Worm (Caenorhabditis elegans): ENCODE data around the gene dlc-5.

dlc-5 gene

DNA sequence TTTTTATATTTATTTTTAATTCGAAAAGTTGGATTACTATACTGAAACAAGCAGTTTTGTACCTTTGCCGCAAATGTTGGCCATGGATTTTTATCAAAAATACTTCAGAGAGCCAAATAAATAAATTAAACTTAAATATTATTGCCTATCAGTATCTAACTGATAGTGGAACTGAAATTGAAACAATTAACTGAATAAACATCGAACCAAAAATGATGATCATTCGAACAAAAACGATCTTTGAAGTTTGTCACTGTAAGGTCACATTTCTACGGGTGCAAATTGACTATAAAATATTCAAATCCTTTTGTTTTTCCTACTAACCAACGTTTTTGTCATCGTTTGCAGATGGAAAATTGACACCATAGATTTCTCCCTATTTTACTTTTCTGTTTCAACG, 5.0 kb downstream of the dlc-5 start:
- no peak for TF ChIP-seq ceh-31 (tag; optimal IDR thresholded peaks at IDR 0.05)

DNA sequence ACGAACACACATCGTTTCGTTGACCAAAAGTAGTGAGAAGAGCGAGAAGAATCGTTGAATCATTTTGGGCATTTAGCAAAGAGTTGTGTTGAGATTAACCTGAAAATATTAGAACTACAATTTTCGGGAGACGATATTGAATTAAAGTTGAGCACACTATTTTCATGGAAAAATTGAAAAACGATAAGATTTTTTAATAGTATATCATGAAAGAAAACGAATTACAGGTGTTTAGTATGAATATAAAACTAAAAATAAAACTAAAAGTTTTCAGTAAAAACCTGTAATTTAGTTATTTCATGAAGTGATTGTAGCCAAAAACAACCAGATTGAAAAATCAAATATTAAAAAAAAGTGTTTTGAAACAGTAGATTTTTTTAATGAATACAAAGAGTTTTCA, 19.5 kb downstream of the dlc-5 start, which contains the start of gene lgc-10:
lgc-10 (minus strand) TSS at position 101 of the 400 bp plus-strand sequence.
- TF ChIP-seq mec-3 (tag; optimal IDR thresholded peaks at IDR 0.05; ENCODE audit: borderline replicate concordance) (no peak), pax-1 (tag; optimal IDR thresholded peaks at IDR 0.05) (no peak), lim-6 (tag; optimal IDR thresholded peaks at IDR 0.05) (no peak), T23F11.4 (GFP tag; optimal IDR thresholded peaks at IDR 0.05) (no peak), ztf-16 (tag; optimal IDR thresholded peaks at IDR 0.05) (no peak), fax-1 (tag; optimal IDR thresholded peaks at IDR 0.05) (no peak), C08G9.2 (tag; optimal IDR thresholded peaks at IDR 0.05) (no peak), ttx-3 (tag; optimal IDR thresholded peaks at IDR 0.05) (no peak), ceh-34 (tag; optimal IDR thresholded peaks at IDR 0.05) (no peak), ahr-1 (tag; optimal IDR thresholded peaks at IDR 0.05) (no peak), C38D4.7 (GFP tag; optimal IDR thresholded peaks at IDR 0.05) (no peak), ama-1 (optimal IDR thresholded peaks at IDR 0.05) (no peak)

DNA sequence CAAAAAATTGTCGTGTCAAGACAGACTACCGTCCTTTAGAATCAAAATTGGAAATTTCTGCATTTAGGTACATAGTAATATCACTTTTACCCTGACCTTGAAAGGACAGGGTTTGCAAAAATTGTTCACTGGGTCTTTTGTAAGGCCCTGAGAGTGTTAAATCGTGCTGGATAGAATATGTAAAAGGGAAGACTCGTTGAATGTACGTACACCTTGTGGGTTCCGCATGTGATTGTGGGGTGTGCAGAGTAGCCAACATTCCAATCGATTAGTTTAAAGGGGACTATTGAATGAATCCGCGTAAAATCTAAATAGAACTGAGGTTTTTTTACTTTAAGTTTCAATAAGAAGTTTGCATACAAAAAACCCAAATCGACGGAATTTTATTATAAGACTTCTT, 22.6 kb downstream of the dlc-5 start:
- TF ChIP-seq ceh-9 (tag; optimal IDR thresholded peaks at IDR 0.05) (no peak), ref-2 (tag; optimal IDR thresholded peaks at IDR 0.05) (no peak), elt-2 (tag; optimal IDR thresholded peaks at IDR 0.05) (no peak)

DNA sequence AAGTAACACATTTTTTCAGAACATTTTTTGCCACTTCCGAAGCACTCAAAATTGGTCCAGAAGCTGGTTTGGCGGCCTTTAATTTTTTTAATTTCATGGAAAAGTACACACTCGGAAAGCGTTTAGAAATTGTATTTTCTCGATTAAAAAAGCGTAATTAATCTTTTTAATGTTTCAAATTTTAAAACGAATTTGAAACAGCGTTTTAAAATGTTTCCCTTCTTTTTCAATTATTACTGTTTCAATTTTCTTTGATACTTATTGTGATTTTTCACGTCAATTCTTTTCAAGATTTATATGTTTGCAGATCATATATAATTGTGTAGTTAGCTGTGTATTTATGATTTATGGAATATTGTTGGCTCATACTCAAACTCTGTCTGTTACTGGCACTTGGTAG, 26.0 kb downstream of the dlc-5 start, which contains the start of gene acr-25:
acr-25 (plus strand) TSS at position 301 of the 400 bp plus-strand sequence.
- TF ChIP-seq lin-11 (tag; optimal IDR thresholded peaks at IDR 0.05): no peak
- TF ChIP-seq hlh-30 (tag; optimal IDR thresholded peaks at IDR 0.05; ENCODE audit: insufficient read depth): no peak
- no peak for TF ChIP-seq K02D7.2 (tag; optimal IDR thresholded peaks at IDR 0.05)
- TF ChIP-seq T23F11.4 (GFP tag; optimal IDR thresholded peaks at IDR 0.05): no peak
- TF ChIP-seq madf-2 (tag; optimal IDR thresholded peaks at IDR 0.05): no peak
- no peak for TF ChIP-seq rnt-1 (tag; optimal IDR thresholded peaks at IDR 0.05)
- TF ChIP-seq sox-4 (tag; optimal IDR thresholded peaks at IDR 0.05): no peak
- no peak for TF ChIP-seq che-1 (tag; optimal IDR thresholded peaks at IDR 0.05)
- TF ChIP-seq F13H6.1 (tag; optimal IDR thresholded peaks at IDR 0.05): no peak
- no peak for TF ChIP-seq odd-2 (tag; optimal IDR thresholded peaks at IDR 0.05)
- no peak for TF ChIP-seq Y22D7AL.16 (tag; optimal IDR thresholded peaks at IDR 0.05)

DNA sequence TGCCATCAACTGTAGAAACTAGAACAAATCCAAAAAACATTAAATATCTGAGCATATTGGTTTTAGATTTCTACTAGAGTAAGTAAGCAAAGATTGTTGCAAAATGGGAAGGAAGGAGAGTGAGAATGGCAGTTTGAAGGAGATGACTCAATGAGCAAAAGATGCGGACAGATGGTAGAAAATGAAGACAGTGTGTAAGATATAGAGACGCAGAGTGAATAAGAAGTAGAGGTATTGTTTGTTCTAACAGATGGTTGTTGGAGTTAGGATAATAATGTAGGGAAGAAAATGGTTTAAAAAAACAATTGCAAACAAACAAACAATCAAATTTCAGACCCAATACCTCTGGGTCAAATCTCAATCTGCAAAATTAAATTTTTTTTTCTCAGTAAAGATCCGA, 33.2 kb downstream of the dlc-5 start, which contains the start of gene tmed-13:
tmed-13 (minus strand) TSS at position 169 of the 400 bp plus-strand sequence.
- no peak for TF ChIP-seq F13H6.1 (tag; optimal IDR thresholded peaks at IDR 0.05)
- no peak for TF ChIP-seq ceh-18 (tag; optimal IDR thresholded peaks at IDR 0.05)
- no peak for TF ChIP-seq nfya-1 (tag; optimal IDR thresholded peaks at IDR 0.05)
- TF ChIP-seq fkh-6 (tag; optimal IDR thresholded peaks at IDR 0.05): no peak

DNA sequence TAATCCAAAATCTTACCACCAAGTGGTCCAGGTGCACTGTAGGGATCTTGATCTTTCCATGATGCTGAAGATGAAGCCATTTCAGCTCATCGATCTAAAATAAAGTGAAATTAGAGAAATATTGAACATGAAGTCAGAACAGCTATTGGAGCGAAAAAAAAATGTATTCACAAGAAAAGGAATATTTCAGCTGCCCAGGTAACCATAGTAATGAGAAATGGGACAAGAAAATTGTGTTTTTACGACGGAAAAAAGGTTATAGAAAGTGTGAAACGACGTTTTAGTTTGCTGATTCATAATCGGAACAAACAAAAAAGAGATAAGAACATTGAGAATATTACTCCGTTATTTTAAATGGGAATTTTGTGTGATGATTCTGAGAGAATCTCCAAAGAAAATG, 35.1 kb downstream of the dlc-5 start, which contains the start of gene Y73B6BL.27:
Y73B6BL.27 (minus strand) TSS at position 101 of the 400 bp plus-strand sequence.
- TF ChIP-seq ceh-30 (tag; optimal IDR thresholded peaks at IDR 0.05) (no peak), ets-4 (tag; optimal IDR thresholded peaks at IDR 0.05) (no peak), unc-86 (tag; optimal IDR thresholded peaks at IDR 0.05) (no peak), elt-4 (tag; optimal IDR thresholded peaks at IDR 0.05) (no peak), hlh-6 (tag; optimal IDR thresholded peaks at IDR 0.05) (no peak), mec-3 (tag; optimal IDR thresholded peaks at IDR 0.05; ENCODE audit: borderline replicate concordance) (no peak), tbx-7 (tag; optimal IDR thresholded peaks at IDR 0.05) (no peak), tbx-2 (tag; optimal IDR thresholded peaks at IDR 0.05) (no peak), nfya-1 (tag; optimal IDR thresholded peaks at IDR 0.05) (no peak), odd-2 (tag; optimal IDR thresholded peaks at IDR 0.05) (no peak), lin-11 (tag; optimal IDR thresholded peaks at IDR 0.05) (no peak), pax-1 (tag; optimal IDR thresholded peaks at IDR 0.05) (no peak)

All from whole organism, late embryonic.